Fruit fly (Drosophila melanogaster) whole organism, embryonic: ENCODE measurements around the gene Rab3-GAP.
A peak's percentile ranks its signal among the peaks of the same experiment; 100 is the strongest.

Experiments
- CG10267 ChIP-seq: fragments of 200-800 bp; sonication (Bioruptor generic); optimal IDR thresholded peaks from 2 replicates; lab custom pipeline; 2018; ENCODE audit warnings: missing biosample characterization, mild to moderate bottlenecking, missing genetic modification characterization, moderate library complexity
- CG10462 ChIP-seq: fragments of 200-800 bp; sonication (Bioruptor generic); optimal IDR thresholded peaks from 2 replicates; lab custom pipeline; 2016; ENCODE audit warnings: missing biosample characterization, missing genetic modification characterization
- CG10543 ChIP-seq: fragments of 200-800 bp; sonication (Bioruptor generic); optimal IDR thresholded peaks from 3 replicates; lab custom pipeline; 2017; ENCODE audit warnings: missing biosample characterization, mild to moderate bottlenecking, missing genetic modification characterization, moderate library complexity
- CG11247 ChIP-seq: fragments of 200-800 bp; sonication (Bioruptor generic); IDR thresholded peaks from 2 replicates; pipeline ENCODE4 v1.3.6; 2022; ENCODE audit warnings: missing biosample characterization, missing genetic modification characterization
- CG11504 ChIP-seq: fragments of 200-800 bp; sonication (Bioruptor generic); optimal IDR thresholded peaks from 3 replicates; lab custom pipeline; 2019; ENCODE audit warnings: missing biosample characterization, mild to moderate bottlenecking, missing genetic modification characterization, moderate library complexity
- CG11560 ChIP-seq: fragments of 200-800 bp; sonication (Bioruptor generic); IDR thresholded peaks from 3 replicates; pipeline ENCODE4 v1.3.6; 2022; ENCODE audit warnings: missing biosample characterization, missing genetic modification characterization
- CG11695 ChIP-seq: fragments of 200-800 bp; sonication (Bioruptor generic); IDR thresholded peaks from 3 replicates; pipeline ENCODE4 v1.3.6; 2022; ENCODE audit warnings: missing biosample characterization, missing genetic modification characterization
- CG12155 ChIP-seq: fragments of 200-800 bp; sonication (Bioruptor generic); optimal IDR thresholded peaks from 3 replicates; lab custom pipeline; 2016; ENCODE audit warnings: missing biosample characterization, missing genetic modification characterization
- CG12236 ChIP-seq: fragments of 200-800 bp; sonication (Bioruptor generic); optimal IDR thresholded peaks from 2 replicates; lab custom pipeline; 2016; ENCODE audit warnings: missing biosample characterization, missing genetic modification characterization
- CG12942 ChIP-seq: fragments of 200-800 bp; sonication (Bioruptor generic); optimal IDR thresholded peaks from 3 replicates; lab custom pipeline; 2016; ENCODE audit warnings: missing biosample characterization, missing genetic modification characterization
- CG13296 ChIP-seq: fragments of 200-800 bp; sonication (Bioruptor generic); optimal IDR thresholded peaks from 3 replicates; lab custom pipeline; 2018; ENCODE audit warnings: missing biosample characterization, mild to moderate bottlenecking, missing genetic modification characterization
- CG13624 ChIP-seq: fragments of 200-800 bp; sonication (Bioruptor generic); optimal IDR thresholded peaks from 2 replicates; lab custom pipeline; 2016; ENCODE audit warnings: missing biosample characterization, missing genetic modification characterization
- CG13775 ChIP-seq: fragments of 200-800 bp; sonication (Bioruptor generic); optimal IDR thresholded peaks from 3 replicates; lab custom pipeline; 2017; ENCODE audit warnings: missing biosample characterization, mild to moderate bottlenecking, missing genetic modification characterization
- CG15011 ChIP-seq: fragments of 200-800 bp; sonication (Bioruptor generic); optimal IDR thresholded peaks from 3 replicates; lab custom pipeline; 2018; ENCODE audit warnings: missing biosample characterization, mild to moderate bottlenecking, missing genetic modification characterization
- CG15269 ChIP-seq: fragments of 200-800 bp; sonication (Bioruptor generic); optimal IDR thresholded peaks from 2 replicates; lab custom pipeline; 2018; ENCODE audit warnings: missing biosample characterization, mild to moderate bottlenecking, missing genetic modification characterization, moderate library complexity
- CG1529 ChIP-seq: fragments of 200-800 bp; sonication (Bioruptor generic); optimal IDR thresholded peaks from 3 replicates; lab custom pipeline; 2018; ENCODE audit warnings: missing biosample characterization, missing genetic modification characterization
- CG17612 ChIP-seq: fragments of 200-800 bp; sonication (Bioruptor generic); IDR thresholded peaks from 2 replicates; pipeline ENCODE4 v1.3.6; 2022; ENCODE audit warnings: missing biosample characterization, missing genetic modification characterization
- CG3281 ChIP-seq: fragments of 200-800 bp; sonication (Bioruptor generic); optimal IDR thresholded peaks from 3 replicates; lab custom pipeline; 2017; ENCODE audit warnings: missing biosample characterization, mild to moderate bottlenecking, missing genetic modification characterization
- CG33557 ChIP-seq: fragments of 200-800 bp; sonication (Bioruptor generic); optimal IDR thresholded peaks from 2 replicates; lab custom pipeline; 2019; ENCODE audit warnings: missing biosample characterization, mild to moderate bottlenecking, missing genetic modification characterization, moderate library complexity
- CG3838 ChIP-seq: fragments of 200-800 bp; sonication (Bioruptor generic); optimal IDR thresholded peaks from 3 replicates; lab custom pipeline; 2016; ENCODE audit warnings: missing biosample characterization, missing genetic modification characterization
- CG4854 ChIP-seq: fragments of 200-800 bp; sonication (Bioruptor generic); optimal IDR thresholded peaks from 2 replicates; lab custom pipeline; 2016; ENCODE audit warnings: missing biosample characterization, missing genetic modification characterization, inconsistent platforms
- CG7357 ChIP-seq: fragments of 200-800 bp; sonication (Bioruptor generic); IDR thresholded peaks from 3 replicates; pipeline ENCODE4 v1.3.6; 2022; ENCODE audit warnings: missing biosample characterization, missing genetic modification characterization
- CG7987 ChIP-seq: fragments of 200-800 bp; sonication (Bioruptor generic); optimal IDR thresholded peaks from 2 replicates; lab custom pipeline; 2018; ENCODE audit warnings: missing biosample characterization, mild to moderate bottlenecking, missing genetic modification characterization, moderate library complexity
- Gug ChIP-seq: fragments of 200-800 bp; sonication (Bioruptor generic); IDR thresholded peaks from 4 replicates; pipeline ENCODE4 v1.3.6; 2022; ENCODE audit warnings: missing biosample characterization, missing genetic modification characterization
- Hey ChIP-seq: fragments of 200-800 bp; sonication (Bioruptor generic); optimal IDR thresholded peaks from 3 replicates; lab custom pipeline; 2018; ENCODE audit warnings: missing biosample characterization, mild to moderate bottlenecking, missing genetic modification characterization
- Myb ChIP-seq: fragments of 200-800 bp; sonication (Bioruptor generic); optimal IDR thresholded peaks from 2 replicates; lab custom pipeline; 2016; ENCODE audit warnings: missing biosample characterization, missing genetic modification characterization
- Stat92E ChIP-seq, 3 experiments: fragments of >200 bp in 2 of 3; fragments of 200-800 bp in 1 of 3; sonication (Bioruptor generic) in 1 of 3; optimal IDR thresholded peaks; 2 replicates each; lab custom pipeline; 2017 to 2019; ENCODE audit warnings: missing biosample characterization in 3 of 3, missing genetic modification characterization in 3 of 3, mild to moderate bottlenecking in 1 of 3, moderate library complexity in 1 of 3
- Trl ChIP-seq, 3 experiments: fragments of >200 bp in 2 of 3; fragments of 200-800 bp in 1 of 3; sonication (Bioruptor generic) in 1 of 3; optimal IDR thresholded peaks; 2 replicates in 1 of 3; 3 replicates in 2 of 3; lab custom pipeline; 2016 to 2017; ENCODE audit warnings: missing biosample characterization in 1 of 3, missing genetic modification characterization in 1 of 3
- Vsx1 ChIP-seq: fragments of 200-800 bp; sonication (Bioruptor generic); optimal IDR thresholded peaks from 2 replicates; lab custom pipeline; 2017; ENCODE audit warnings: missing biosample characterization, mild to moderate bottlenecking, missing genetic modification characterization, missing genetic modification reagents
- Xrp1 ChIP-seq: fragments of 200-800 bp; sonication (Bioruptor generic); IDR thresholded peaks from 2 replicates; pipeline ENCODE4 v1.3.6; 2022; ENCODE audit warnings: missing biosample characterization, missing genetic modification characterization
- YL-1 ChIP-seq: fragments of 200-800 bp; sonication (Bioruptor generic); optimal IDR thresholded peaks from 3 replicates; lab custom pipeline; 2017; ENCODE audit warnings: missing biosample characterization, mild to moderate bottlenecking, missing genetic modification characterization
- az2 ChIP-seq: fragments of 200-800 bp; sonication (Bioruptor generic); optimal IDR thresholded peaks from 3 replicates; lab custom pipeline; 2016; ENCODE audit warnings: missing biosample characterization, missing genetic modification characterization
- br ChIP-seq: fragments of >200 bp; optimal IDR thresholded peaks from 2 replicates; lab custom pipeline; 2017
- bsh ChIP-seq, 2 experiments: fragments of 200-800 bp; sonication (Bioruptor generic); optimal IDR thresholded peaks; 2 replicates each; lab custom pipeline; 2017 to 2018; ENCODE audit warnings: mild to moderate bottlenecking in 2 of 2, missing biosample characterization in 2 of 2, missing genetic modification characterization in 2 of 2, moderate library complexity in 1 of 2
- eve ChIP-seq, 2 experiments: fragments of >200 bp; optimal IDR thresholded peaks; 2 replicates each; lab custom pipeline; 2017; ENCODE audit warnings: missing biosample characterization in 2 of 2, missing genetic modification characterization in 2 of 2
- eyg ChIP-seq: fragments of 200-800 bp; sonication (Bioruptor generic); optimal IDR thresholded peaks from 3 replicates; lab custom pipeline; 2016; ENCODE audit warnings: missing biosample characterization, missing genetic modification characterization
- fd102C ChIP-seq: fragments of 200-800 bp; sonication (Bioruptor generic); optimal IDR thresholded peaks from 2 replicates; lab custom pipeline; 2018; ENCODE audit warnings: missing biosample characterization, mild to moderate bottlenecking, missing genetic modification characterization, moderate library complexity
- ftz-f1 ChIP-seq: fragments of 200-800 bp; sonication (Bioruptor generic); optimal IDR thresholded peaks from 2 replicates; lab custom pipeline; 2016; ENCODE audit warnings: missing biosample characterization, missing genetic modification characterization
- gcm ChIP-seq: fragments of 200-800 bp; sonication (Bioruptor generic); optimal IDR thresholded peaks from 2 replicates; lab custom pipeline; 2019; ENCODE audit warnings: missing biosample characterization, mild to moderate bottlenecking, missing genetic modification characterization, moderate library complexity
- lilli ChIP-seq: fragments of 200-800 bp; sonication (Bioruptor generic); optimal IDR thresholded peaks from 3 replicates; lab custom pipeline; 2016; ENCODE audit warnings: missing biosample characterization, missing genetic modification characterization
- mirr ChIP-seq: fragments of 200-800 bp; sonication (Bioruptor generic); optimal IDR thresholded peaks from 3 replicates; lab custom pipeline; 2018; ENCODE audit warnings: missing biosample characterization, mild to moderate bottlenecking, missing genetic modification characterization
- pfk ChIP-seq: fragments of 200-800 bp; sonication (Bioruptor generic); optimal IDR thresholded peaks from 2 replicates; lab custom pipeline; 2018; ENCODE audit warnings: missing biosample characterization, mild to moderate bottlenecking, missing genetic modification characterization, moderate library complexity
- pnt ChIP-seq: fragments of 200-800 bp; sonication (Bioruptor generic); optimal IDR thresholded peaks from 3 replicates; lab custom pipeline; 2016; ENCODE audit warnings: missing biosample characterization, missing genetic modification characterization
- repo ChIP-seq: fragments of 200-800 bp; sonication (Bioruptor generic); optimal IDR thresholded peaks from 2 replicates; lab custom pipeline; 2016; ENCODE audit warnings: missing biosample characterization, missing genetic modification characterization
- salm ChIP-seq: fragments of 200-800 bp; sonication (Bioruptor generic); optimal IDR thresholded peaks from 2 replicates; lab custom pipeline; 2018; ENCODE audit warnings: missing biosample characterization, mild to moderate bottlenecking, missing genetic modification characterization
- sens-2 ChIP-seq: fragments of 200-800 bp; sonication (Bioruptor generic); IDR thresholded peaks from 2 replicates; pipeline ENCODE4 v1.3.6; 2022; ENCODE audit warnings: missing biosample characterization, missing genetic modification characterization
- sisA ChIP-seq: fragments of 200-800 bp; sonication (Bioruptor generic); IDR thresholded peaks from 2 replicates; pipeline ENCODE4 v1.3.6; 2022; ENCODE audit warnings: missing biosample characterization, missing genetic modification characterization
- zfh1 ChIP-seq: fragments of 200-800 bp; sonication (Bioruptor generic); IDR thresholded peaks from 3 replicates; pipeline ENCODE4 v1.3.6; 2022; ENCODE audit warnings: missing biosample characterization, missing genetic modification characterization

Rab3-GAP gene

DNA sequence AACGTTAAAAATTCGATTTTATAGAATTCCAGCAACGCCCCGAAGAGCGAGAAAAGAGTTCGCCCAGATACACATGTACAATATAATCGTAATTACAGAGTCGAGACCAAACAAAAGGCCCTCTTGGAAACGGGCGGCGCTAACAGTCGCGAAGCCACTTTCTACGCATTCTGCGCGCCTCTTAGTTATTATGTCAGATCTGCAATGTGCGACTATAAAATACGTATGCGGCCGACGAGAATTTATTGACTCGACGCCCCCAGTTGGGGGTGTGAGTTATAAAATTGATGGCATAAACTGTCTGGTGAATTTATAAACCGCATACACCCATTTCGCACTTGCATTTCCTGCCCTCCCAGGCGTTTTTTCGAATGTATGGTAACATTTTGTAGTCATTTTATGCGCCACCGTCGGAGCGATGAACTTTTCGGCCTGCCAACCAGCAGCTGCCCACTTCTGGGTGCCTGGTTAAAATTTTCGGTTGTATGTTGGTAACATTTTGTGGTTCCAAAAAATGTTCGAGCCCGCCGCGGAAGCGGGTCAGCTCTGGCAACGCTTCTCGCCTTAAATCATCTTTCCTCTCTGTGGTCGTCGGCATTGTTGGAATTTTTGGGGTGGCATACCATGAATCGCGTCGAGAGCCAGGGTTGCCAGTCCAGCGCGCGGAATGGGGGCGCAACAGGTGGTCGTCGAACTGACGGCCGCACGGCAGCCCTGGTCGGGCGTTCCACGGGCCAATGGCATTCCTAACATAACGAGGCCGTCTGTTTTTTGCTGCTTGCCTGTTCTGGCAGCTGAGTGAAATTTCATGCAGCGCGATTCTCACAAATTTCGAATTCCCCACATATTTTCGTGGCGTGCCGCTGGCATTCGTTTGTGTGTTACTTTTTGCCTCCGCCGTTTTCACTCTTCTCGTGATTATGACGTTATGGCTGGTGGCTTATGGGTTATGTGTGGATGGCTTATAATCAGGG lies 51.0 kb downstream of the Rab3-GAP start (continued):
- peak; percentile 26 for TF ChIP-seq CG12942 (GFP tag; lab: Kevin White, UChicago)
- peak; percentile 62 for TF ChIP-seq CG15269 (tag; lab: Kevin White, UChicago)
- TF ChIP-seq CG33557 (GFP tag; lab: Kevin White, UChicago), result peak; percentile 32
- peak; percentile 30 for TF ChIP-seq CG13775 (GFP tag; lab: Kevin White, UChicago)
- peak; percentile 62 for TF ChIP-seq CG4854 (GFP tag; lab: Kevin White, UChicago)
- TF ChIP-seq eyg, result peak; percentile 57
- peak; percentile 55 for TF ChIP-seq CG10267 (tag; lab: Kevin White, UChicago)
- TF ChIP-seq CG10462 (GFP tag; lab: Kevin White, UChicago), result no peak
- peak; percentile 26 to 63 for TF ChIP-seq bsh (GFP tag; optimal IDR thresholded peaks at IDR 0.05; lab: Kevin White, UChicago)
- peak; percentile 4 for TF ChIP-seq CG12236
- TF ChIP-seq salm (tag; lab: Kevin White, UChicago), result peak; percentile 82
- TF ChIP-seq CG7987 (GFP tag; lab: Kevin White, UChicago), result peak; percentile 27
- TF ChIP-seq CG3838 (GFP tag; lab: Kevin White, UChicago), result peak; percentile 46
- TF ChIP-seq pnt (GFP tag; lab: Kevin White, UChicago), result peak; percentile 71
- TF ChIP-seq ftz-f1 (GFP tag; lab: Kevin White, UChicago), result peak; percentile 99
- TF ChIP-seq repo, result peak; percentile 77
- no peak for TF ChIP-seq CG17612
- peak; percentile 5 for TF ChIP-seq CG15011
- TF ChIP-seq gcm, result peak; percentile 77
- no peak for TF ChIP-seq eve (GFP tag; optimal IDR thresholded peaks at IDR 0.05; lab: Kevin White, UChicago)
- no peak for TF ChIP-seq CG11695 (GFP tag; lab: Robert Waterston, UW)
- TF ChIP-seq mirr (GFP tag; lab: Kevin White, UChicago), result peak; percentile 93
- no peak for TF ChIP-seq sens-2 (GFP tag; lab: Robert Waterston, UW)
- peak; percentile 51 for TF ChIP-seq Vsx1 (GFP tag; lab: Kevin White, UChicago)
- no peak for TF ChIP-seq zfh1
- no peak for TF ChIP-seq Xrp1 (GFP tag; lab: Robert Waterston, UW)
- no peak for TF ChIP-seq sisA (GFP tag; lab: Robert Waterston, UW)
- TF ChIP-seq CG13624 (GFP tag; lab: Kevin White, UChicago), result peak; percentile 88
- TF ChIP-seq CG11560 (tag; lab: Robert Waterston, UW), result no peak
- peak; percentile 80 for TF ChIP-seq CG11504 (tag; lab: Kevin White, UChicago)
- peak in 1 of 3 experiments; percentile 74 for TF ChIP-seq Stat92E (GFP tag; optimal IDR thresholded peaks at IDR 0.05; lab: Kevin White, UChicago)
- TF ChIP-seq CG7357 (GFP tag; lab: Robert Waterston, UW), result peak; percentile 61; the same call in 2 of the 3 replicates
- peak; percentile 91 for TF ChIP-seq Gug (GFP tag; lab: Robert Waterston, UW)
- TF ChIP-seq CG10543 (GFP tag; lab: Kevin White, UChicago), result peak; percentile 99
- TF ChIP-seq CG1529 (GFP tag; lab: Kevin White, UChicago), result peak; percentile 42
- no peak for TF ChIP-seq br
- TF ChIP-seq CG12155 (GFP tag; lab: Kevin White, UChicago), result peak; percentile 70
- peak; percentile 62 for TF ChIP-seq CG3281 (GFP tag; lab: Kevin White, UChicago)
- TF ChIP-seq pfk, result peak; percentile 95
- TF ChIP-seq CG13296 (GFP tag; lab: Kevin White, UChicago), result peak; percentile 44
- TF ChIP-seq fd102C, result peak; percentile 34
- peak; percentile 44 for TF ChIP-seq YL-1 (GFP tag; lab: Kevin White, UChicago)
- TF ChIP-seq lilli, result peak; percentile 86
- peak in 1 of 2 experiments; percentile 7 for TF ChIP-seq Trl (optimal IDR thresholded peaks at IDR 0.05; lab: Kevin White, UChicago)
- TF ChIP-seq Trl (GFP tag; optimal IDR thresholded peaks at IDR 0.05; lab: Kevin White, UChicago), result peak; percentile 64
- TF ChIP-seq CG11247 (GFP tag; lab: Robert Waterston, UW), result no peak
- peak; percentile 10 for TF ChIP-seq Hey (tag; lab: Kevin White, UChicago)
- TF ChIP-seq az2 (GFP tag; lab: Kevin White, UChicago), result peak; percentile 69
- peak; percentile 56 for TF ChIP-seq Myb (GFP tag; lab: Kevin White, UChicago)
